Worm (Caenorhabditis elegans) whole organism, L4 larva: Measurements from ENCODE around the gene col-163.

Source experiments
- F10B5.3 ChIP-seq: sonication (generic microtip); optimal IDR thresholded peaks from 2 replicates; lab custom pipeline; 2016; ENCODE audit warnings: mild to moderate bottlenecking, missing genetic modification characterization, missing compliant biosample characterization
- F26F4.8 ChIP-seq: fragments of 200-800 bp; sonication (Bioruptor generic); conservative IDR thresholded peaks from 2 replicates; pipeline ENCODE4 v1.3.6; 2022; ENCODE audit warnings: missing genetic modification characterization, missing compliant biosample characterization
- F44E2.7 ChIP-seq: fragments of 200-800 bp; sonication (Bioruptor generic); IDR thresholded peaks from 2 replicates; pipeline ENCODE4 v2.1.2; 2022; ENCODE audit warnings: missing genetic modification characterization, missing compliant biosample characterization
- F49E8.2 ChIP-seq: sonication (generic microtip); optimal IDR thresholded peaks from 2 replicates; lab custom pipeline; 2016; ENCODE audit warnings: missing compliant biosample characterization, mild to moderate bottlenecking, missing genetic modification characterization, borderline replicate concordance
- T26A8.4 ChIP-seq: fragments of 200-800 bp; sonication (Bioruptor generic); IDR thresholded peaks from 2 replicates; pipeline ENCODE4 v1.3.6; 2022; ENCODE audit warnings: missing genetic modification characterization, missing compliant biosample characterization
- Y48G9A.11 ChIP-seq: fragments of 200-800 bp; sonication (Bioruptor generic); IDR thresholded peaks from 2 replicates; pipeline ENCODE4 v1.3.6; 2022; ENCODE audit warnings: missing genetic modification reagents, missing genetic modification characterization, missing compliant biosample characterization
- Y5F2A.4 ChIP-seq: fragments of 200-800 bp; sonication (Bioruptor generic); optimal IDR thresholded peaks from 2 replicates; lab custom pipeline; 2018; ENCODE audit warnings: mild to moderate bottlenecking, missing genetic modification characterization, missing compliant biosample characterization
- aha-1 ChIP-seq: fragments of 150-350 bp; peaks from one replicate; lab custom pipeline; 2014; ENCODE audit warnings: missing biosample characterization, missing genetic modification characterization
- attf-4 ChIP-seq: sonication (generic microtip); optimal IDR thresholded peaks from 3 replicates; lab custom pipeline; 2017; ENCODE audit warnings: missing biosample characterization, missing genetic modification characterization
- ceh-28 ChIP-seq: fragments of 150-350 bp; optimal IDR thresholded peaks from 2 replicates; lab custom pipeline; 2014; ENCODE audit warnings: missing biosample characterization, missing genetic modification reagents, missing genetic modification characterization
- ceh-32 ChIP-seq: sonication (generic microtip); optimal IDR thresholded peaks from 2 replicates; lab custom pipeline; 2016; ENCODE audit warnings: mild to moderate bottlenecking, missing genetic modification characterization, missing compliant biosample characterization; ENCODE audit not compliant: poor library complexity
- ctbp-1 ChIP-seq: fragments of 200-800 bp; sonication (Bioruptor generic); IDR thresholded peaks from 2 replicates; pipeline ENCODE4 v1.3.6; 2022; ENCODE audit warnings: missing genetic modification reagents, missing genetic modification characterization, missing compliant biosample characterization
- daf-16 ChIP-seq, 3 experiments: sonication (generic microtip); optimal IDR thresholded peaks; 2 replicates each; lab custom pipeline; 2016 to 2017; ENCODE audit warnings: missing genetic modification characterization in 3 of 3, missing genetic modification reagents in 3 of 3, mild to moderate bottlenecking in 2 of 3, missing compliant biosample characterization in 2 of 3, missing biosample characterization in 1 of 3, moderate library complexity in 1 of 3
- dmd-8 ChIP-seq: fragments of 200-800 bp; sonication (Bioruptor generic); IDR thresholded peaks from 2 replicates; pipeline ENCODE4 v1.3.6; 2022; ENCODE audit warnings: missing genetic modification characterization, missing compliant biosample characterization
- dve-1 ChIP-seq: sonication (generic microtip); optimal IDR thresholded peaks from 2 replicates; lab custom pipeline; 2017; ENCODE audit warnings: antibody characterized with exemption, mild to moderate bottlenecking, missing genetic modification characterization, missing compliant biosample characterization; ENCODE audit not compliant: insufficient read depth
- egl-43 ChIP-seq: fragments of 200-800 bp; sonication (Bioruptor generic); IDR thresholded peaks from 2 replicates; pipeline ENCODE4 v1.3.6; 2022; ENCODE audit warnings: missing genetic modification reagents, missing genetic modification characterization, missing compliant biosample characterization
- fos-1 ChIP-seq: fragments of 150-350 bp; optimal IDR thresholded peaks from 2 replicates; lab custom pipeline; 2014; ENCODE audit warnings: missing biosample characterization, missing genetic modification characterization
- gei-8 ChIP-seq: fragments of 200-800 bp; sonication (Bioruptor generic); optimal IDR thresholded peaks from 2 replicates; lab custom pipeline; 2018; ENCODE audit warnings: mild to moderate bottlenecking, missing genetic modification characterization, missing compliant biosample characterization
- hmg-1.1 ChIP-seq: fragments of 200-800 bp; sonication (Bioruptor generic); IDR thresholded peaks from 2 replicates; pipeline ENCODE4 v1.3.6; 2022; ENCODE audit warnings: missing genetic modification reagents, missing genetic modification characterization, missing compliant biosample characterization
- lim-7 ChIP-seq: fragments of 200-800 bp; sonication (Bioruptor generic); IDR thresholded peaks from 2 replicates; pipeline ENCODE4 v1.3.6; 2022; ENCODE audit warnings: missing genetic modification characterization, missing compliant biosample characterization
- lin-15B ChIP-seq: fragments of 150-350 bp; sonication (generic microtip); optimal IDR thresholded peaks from 3 replicates; lab custom pipeline; 2014; ENCODE audit warnings: missing biosample characterization, missing genetic modification characterization
- lir-3 ChIP-seq: sonication (generic microtip); optimal IDR thresholded peaks from 2 replicates; lab custom pipeline; 2016; ENCODE audit warnings: mild to moderate bottlenecking, missing genetic modification characterization, missing compliant biosample characterization
- madf-9 ChIP-seq: fragments of 200-800 bp; sonication (Bioruptor generic); conservative IDR thresholded peaks from 2 replicates; pipeline ENCODE4 v1.3.6; 2022; ENCODE audit warnings: missing genetic modification reagents, missing genetic modification characterization, missing compliant biosample characterization
- mdt-29 ChIP-seq: fragments of 200-800 bp; sonication (Bioruptor generic); IDR thresholded peaks from 2 replicates; pipeline ENCODE4 v1.3.6; 2022; ENCODE audit warnings: missing genetic modification reagents, missing genetic modification characterization, missing compliant biosample characterization
- mep-1 ChIP-seq: fragments of 150-350 bp; sonication (generic microtip); optimal IDR thresholded peaks from 3 replicates; lab custom pipeline; 2014; ENCODE audit warnings: missing biosample characterization, missing genetic modification characterization
- mes-2 ChIP-seq: sonication (generic microtip); optimal IDR thresholded peaks from 2 replicates; lab custom pipeline; 2016; ENCODE audit warnings: missing genotype, mild to moderate bottlenecking, missing genetic modification characterization, missing compliant biosample characterization; ENCODE audit not compliant: poor library complexity, severe bottlenecking
- mxl-2 ChIP-seq: fragments of 200-800 bp; sonication (Bioruptor generic); conservative IDR thresholded peaks from 2 replicates; pipeline ENCODE4 v1.3.6; 2022; ENCODE audit warnings: missing genetic modification reagents, missing genetic modification characterization, missing compliant biosample characterization
- mxl-3 ChIP-seq: fragments of 200-800 bp; sonication (Bioruptor generic); optimal IDR thresholded peaks from 2 replicates; lab custom pipeline; 2018; ENCODE audit warnings: mild to moderate bottlenecking, missing genetic modification characterization, missing compliant biosample characterization
- nhr-10 ChIP-seq: fragments of 150-350 bp; optimal IDR thresholded peaks from 2 replicates; lab custom pipeline; 2014; ENCODE audit warnings: missing biosample characterization, missing genetic modification characterization
- nhr-102 ChIP-seq: sonication (generic microtip); optimal IDR thresholded peaks from 2 replicates; lab custom pipeline; 2016; ENCODE audit warnings: mild to moderate bottlenecking, missing genetic modification characterization, moderate library complexity, missing compliant biosample characterization
- nhr-11 ChIP-seq: fragments of 150-350 bp; optimal IDR thresholded peaks from 2 replicates; lab custom pipeline; 2014; ENCODE audit warnings: missing biosample characterization, missing genetic modification characterization
- nhr-111 ChIP-seq: fragments of 200-800 bp; sonication (Bioruptor generic); optimal IDR thresholded peaks from 2 replicates; lab custom pipeline; 2018; ENCODE audit warnings: mild to moderate bottlenecking, missing genetic modification characterization, missing compliant biosample characterization
- nhr-41 ChIP-seq: fragments of 200-800 bp; sonication (Bioruptor generic); IDR thresholded peaks from 2 replicates; pipeline ENCODE4 v1.3.6; 2022; ENCODE audit warnings: missing genetic modification reagents, missing genetic modification characterization, missing compliant biosample characterization
- nhr-48 ChIP-seq: sonication (generic microtip); optimal IDR thresholded peaks from 2 replicates; lab custom pipeline; 2016; ENCODE audit warnings: mild to moderate bottlenecking, missing genetic modification characterization, missing compliant biosample characterization
- nhr-6 ChIP-seq: fragments of 150-350 bp; optimal IDR thresholded peaks from 2 replicates; lab custom pipeline; 2014; ENCODE audit warnings: missing biosample characterization, missing genetic modification characterization
- pqm-1 ChIP-seq: sonication (generic microtip); optimal IDR thresholded peaks from 2 replicates; lab custom pipeline; 2017; ENCODE audit warnings: missing biosample characterization, missing genetic modification characterization
- sdz-12 ChIP-seq: fragments of 200-800 bp; sonication (Bioruptor generic); optimal IDR thresholded peaks from 2 replicates; lab custom pipeline; 2018; ENCODE audit warnings: mild to moderate bottlenecking, missing genetic modification characterization, missing compliant biosample characterization
- skn-1 ChIP-seq: fragments of 150-350 bp; optimal IDR thresholded peaks from 2 replicates; lab custom pipeline; 2014; ENCODE audit warnings: missing biosample characterization, missing genetic modification characterization
- spr-1 ChIP-seq: sonication (generic microtip); optimal IDR thresholded peaks from 2 replicates; lab custom pipeline; 2016; ENCODE audit warnings: mild to moderate bottlenecking, missing genetic modification characterization, missing compliant biosample characterization
- unc-62 ChIP-seq, 3 experiments: fragments of 150-350 bp in 1 of 3; sonication (generic microtip); optimal IDR thresholded peaks in 2 of 3; peaks in 1 of 3; 1 replicate in 1 of 3; 2 replicates in 2 of 3; lab custom pipeline; 2014 to 2017; ENCODE audit warnings: missing biosample characterization in 3 of 3, missing genetic modification characterization in 3 of 3, missing genetic modification reagents in 3 of 3, missing genotype in 1 of 3
- vab-7 ChIP-seq: fragments of 200-800 bp; sonication (Bioruptor generic); IDR thresholded peaks from 2 replicates; pipeline ENCODE4 v1.3.6; 2022; ENCODE audit warnings: missing genetic modification reagents, missing genetic modification characterization, missing compliant biosample characterization
- zag-1 ChIP-seq: fragments of 150-350 bp; optimal IDR thresholded peaks from 2 replicates; lab custom pipeline; 2014; ENCODE audit warnings: missing biosample characterization, missing genetic modification characterization
- zfp-2 ChIP-seq: sonication (generic microtip); optimal IDR thresholded peaks from 2 replicates; lab custom pipeline; 2016; ENCODE audit warnings: mild to moderate bottlenecking, missing genetic modification characterization, missing compliant biosample characterization
- zfp-3 ChIP-seq: fragments of 200-800 bp; sonication (Bioruptor generic); conservative IDR thresholded peaks from 2 replicates; pipeline ENCODE4 v1.3.6; 2022; ENCODE audit warnings: missing genetic modification reagents, missing genetic modification characterization, missing compliant biosample characterization
- zip-2 ChIP-seq: fragments of 150-350 bp; optimal IDR thresholded peaks from 2 replicates; lab custom pipeline; 2014; ENCODE audit warnings: missing biosample characterization, missing genetic modification characterization
- ztf-11 ChIP-seq: fragments of 150-350 bp; optimal IDR thresholded peaks from 2 replicates; lab custom pipeline; 2014; ENCODE audit warnings: missing biosample characterization, missing genetic modification characterization

Gene col-163

ce11 chrV:20574872-20575271 lies 25.0 kb upstream of the col-163 start:
- no peak for TF ChIP-seq nhr-6
- TF ChIP-seq unc-62 (GFP tag; optimal IDR thresholded peaks at IDR 0.05 in 1 of 2; lab: Kevin White, UChicago), result peak in 1 of 2 experiments; percentile 97
- no peak for TF ChIP-seq unc-62 (tag; optimal IDR thresholded peaks at IDR 0.05; lab: Kevin White, UChicago)
- TF ChIP-seq zag-1 (tag; lab: Kevin White, UChicago), result no peak

ce11 chrV:20579534-20579933 lies 20.4 kb upstream of the col-163 start, which contains the start of gene F26F2.8:
F26F2.8 (plus strand) TSS chrV:20579546.
- TF ChIP-seq lim-7 (GFP tag; lab: Robert Waterston, UW) (no peak), aha-1 (tag; lab: Kevin White, UChicago) (peak; percentile 90), mdt-29 (GFP tag; lab: Robert Waterston, UW) (no peak), dmd-8 (GFP tag; lab: Robert Waterston, UW) (no peak)

ce11 chrV:20580511-20581040 lies 19.3 kb upstream of the col-163 start, which contains the start of gene F26F2.7:
F26F2.7 (plus strand) TSS chrV:20580990.
- TF ChIP-seq skn-1 (tag; lab: Kevin White, UChicago), result no peak
- TF ChIP-seq ceh-28 (tag; lab: Kevin White, UChicago), result no peak
- no peak for TF ChIP-seq F26F4.8 (GFP tag; lab: Robert Waterston, UW)
- TF ChIP-seq mep-1, result no peak
- TF ChIP-seq mxl-3 (GFP tag; lab: Kevin White, UChicago), result peak; percentile 47
- peak; percentile 30 for TF ChIP-seq nhr-11 (tag; lab: Kevin White, UChicago)
- TF ChIP-seq F10B5.3, result peak; percentile 68
- TF ChIP-seq ctbp-1 (GFP tag; lab: Robert Waterston, UW), result 0 out of 2 replicates have a peak, but pooled peaks have one; percentile 31
- TF ChIP-seq gei-8 (GFP tag; lab: Kevin White, UChicago), result no peak
- no peak for TF ChIP-seq lin-15B (tag; lab: Kevin White, UChicago)
- TF ChIP-seq dve-1 (tag; lab: Kevin White, UChicago), result peak; percentile 97
- peak; percentile 39; the same call in 1 of the 2 replicates for TF ChIP-seq madf-9 (GFP tag; lab: Robert Waterston, UW)
- no peak for TF ChIP-seq sdz-12 (GFP tag; lab: Kevin White, UChicago)
- peak; percentile 88 for TF ChIP-seq mes-2 (tag; lab: Kevin White, UChicago)
- no peak for TF ChIP-seq zfp-2 (tag; lab: Kevin White, UChicago)
- TF ChIP-seq nhr-48 (tag; lab: Kevin White, UChicago), result peak; percentile 56
- no peak for TF ChIP-seq zfp-3 (GFP tag; lab: Robert Waterston, UW)
- no peak for TF ChIP-seq ztf-11
- TF ChIP-seq F49E8.2 (tag; lab: Kevin White, UChicago), result peak; percentile 94
- peak; percentile 70; the same call in 1 of the 2 replicates for TF ChIP-seq T26A8.4 (GFP tag; lab: Robert Waterston, UW)
- no peak for TF ChIP-seq fos-1
- no peak for TF ChIP-seq Y48G9A.11 (GFP tag; lab: Robert Waterston, UW)
- no peak for TF ChIP-seq Y5F2A.4 (GFP tag; lab: Kevin White, UChicago)
- TF ChIP-seq daf-16 (GFP tag; optimal IDR thresholded peaks at IDR 0.05; lab: Kevin White, UChicago), result peak; percentile 17 to 37
- no peak for TF ChIP-seq daf-16 (tag; optimal IDR thresholded peaks at IDR 0.05; lab: Kevin White, UChicago)
- TF ChIP-seq zip-2 (tag; lab: Kevin White, UChicago), result no peak
- 0 out of 2 replicates have a peak, but pooled peaks have one; percentile 47 for TF ChIP-seq F44E2.7 (GFP tag; lab: Robert Waterston, UW)
- TF ChIP-seq attf-4 (tag; lab: Kevin White, UChicago), result no peak
- no peak for TF ChIP-seq nhr-10 (tag; lab: Kevin White, UChicago)
- TF ChIP-seq ceh-32 (tag; lab: Kevin White, UChicago), result no peak
- TF ChIP-seq nhr-102, result peak; percentile 79
- TF ChIP-seq spr-1 (tag; lab: Kevin White, UChicago), result peak; percentile 70
- no peak for TF ChIP-seq nhr-111 (GFP tag; lab: Kevin White, UChicago)
- TF ChIP-seq egl-43 (GFP tag; lab: Robert Waterston, UW), result no peak
- no peak for TF ChIP-seq unc-62 (GFP tag; optimal IDR thresholded peaks at IDR 0.05 in 1 of 2; lab: Kevin White, UChicago)
- TF ChIP-seq unc-62 (tag; optimal IDR thresholded peaks at IDR 0.05; lab: Kevin White, UChicago), result no peak
- TF ChIP-seq mxl-2 (GFP tag; lab: Robert Waterston, UW), result no peak
- TF ChIP-seq lir-3 (tag; lab: Kevin White, UChicago), result no peak
- no peak for TF ChIP-seq vab-7 (GFP tag; lab: Robert Waterston, UW)
- peak; percentile 84 for TF ChIP-seq hmg-1.1 (GFP tag; lab: Robert Waterston, UW)
- no peak for TF ChIP-seq nhr-41 (GFP tag; lab: Robert Waterston, UW)
- TF ChIP-seq pqm-1 (tag; lab: Kevin White, UChicago), result peak; percentile 25
